Fruit fly (Drosophila melanogaster): Measurements from ENCODE around the gene wake.

wake gene

dm6 chr3R:22626842-22627392 lies 12.7 kb upstream of the wake start (continued):
- no peak for TF ChIP-seq CG11560 (tag; IDR thresholded peaks at IDR 0.05)
- no peak; the same call in 2 of the 3 replicates for TF ChIP-seq otp (GFP tag; IDR thresholded peaks at IDR 0.05)
- no peak for TF ChIP-seq CG3726 (GFP tag; IDR thresholded peaks at IDR 0.05)
- TF ChIP-seq CG6765 (GFP tag; optimal IDR thresholded peaks at IDR 0.05) = peak; percentile 83
- TF ChIP-seq CG3065 (GFP tag; optimal IDR thresholded peaks at IDR 0.05) = no peak
- TF ChIP-seq dmrt99B (tag; optimal IDR thresholded peaks at IDR 0.05) = peak; percentile 47
- peak; percentile 33 for TF ChIP-seq CG12219 (GFP tag; optimal IDR thresholded peaks at IDR 0.05)
- TF ChIP-seq unpg (GFP tag; optimal IDR thresholded peaks at IDR 0.05) = peak; percentile 49
- no peak for TF ChIP-seq CG32532 (GFP tag; IDR thresholded peaks at IDR 0.05)
- peak; percentile 73 for TF ChIP-seq CG7987 (GFP tag; optimal IDR thresholded peaks at IDR 0.05)
- no peak for TF ChIP-seq TFAM (GFP tag; optimal IDR thresholded peaks at IDR 0.05)
- no peak for TF ChIP-seq zen2 (GFP tag; IDR thresholded peaks at IDR 0.05; ENCODE audit: partially characterized antibody)
- TF ChIP-seq klu (GFP tag; IDR thresholded peaks at IDR 0.05) = peak; percentile 40; the same call in 1 of the 2 replicates
- TF ChIP-seq psq (GFP tag; optimal IDR thresholded peaks at IDR 0.05) = peak; percentile 67
- no peak for TF ChIP-seq CG11456 (GFP tag; IDR thresholded peaks at IDR 0.05)
- TF ChIP-seq CG7372 (GFP tag; IDR thresholded peaks at IDR 0.05) = no peak
- peak; percentile 51; the same call in 1 of the 3 replicates for TF ChIP-seq so (GFP tag; IDR thresholded peaks at IDR 0.05)
- TF ChIP-seq CG12104 (GFP tag; optimal IDR thresholded peaks at IDR 0.05) = peak; percentile 52
- TF ChIP-seq Opbp (GFP tag; IDR thresholded peaks at IDR 0.05; ENCODE audit: partially characterized antibody) = no peak
- no peak for TF ChIP-seq CG2129 (GFP tag; IDR thresholded peaks at IDR 0.05; ENCODE audit: partially characterized antibody)
- TF ChIP-seq Sry-β (GFP tag; optimal IDR thresholded peaks at IDR 0.05) = no peak
- 0 out of 2 replicates have a peak, but pooled peaks have one; percentile 31 for TF ChIP-seq wdn (GFP tag; IDR thresholded peaks at IDR 0.05)
- TF ChIP-seq pum (GFP tag; optimal IDR thresholded peaks at IDR 0.05) = no peak
- peak; percentile 39; the same call in 1 of the 2 replicates for TF ChIP-seq CG14014 (GFP tag; IDR thresholded peaks at IDR 0.05)
- TF ChIP-seq Atf-2 (GFP tag; optimal IDR thresholded peaks at IDR 0.05) = no peak
- no peak for TF ChIP-seq mld (GFP tag; IDR thresholded peaks at IDR 0.05; ENCODE audit: partially characterized antibody)
- no peak for TF ChIP-seq jing (GFP tag; optimal IDR thresholded peaks at IDR 0.05)
- no peak for TF ChIP-seq jumu (GFP tag; optimal IDR thresholded peaks at IDR 0.05)
- TF ChIP-seq CG4854 (GFP tag; optimal IDR thresholded peaks at IDR 0.05) = peak; percentile 30
- TF ChIP-seq CG8281 (tag; optimal IDR thresholded peaks at IDR 0.05) = no peak
- TF ChIP-seq CG1024 (GFP tag; IDR thresholded peaks at IDR 0.05) = 0 out of 2 replicates have a peak, but pooled peaks have one; percentile 15
- TF ChIP-seq CoRest (tag; optimal IDR thresholded peaks at IDR 0.05) = peak; percentile 39
- no peak for TF ChIP-seq br (optimal IDR thresholded peaks at IDR 0.05)
- no peak for TF ChIP-seq CG4730 (GFP tag; IDR thresholded peaks at IDR 0.05)
- peak; percentile 66 for TF ChIP-seq Elba2 (GFP tag; optimal IDR thresholded peaks at IDR 0.05)
- no peak for TF ChIP-seq MESR4 (GFP tag; optimal IDR thresholded peaks at IDR 0.05)
- TF ChIP-seq Awh (GFP tag; IDR thresholded peaks at IDR 0.05) = peak; percentile 55; the same call in 1 of the 2 replicates
- no peak for TF ChIP-seq dimm (GFP tag; IDR thresholded peaks at IDR 0.05)
- no peak for TF ChIP-seq CG3847 (GFP tag; IDR thresholded peaks at IDR 0.05)
- TF ChIP-seq z (GFP tag; IDR thresholded peaks at IDR 0.05) = no peak
- TF ChIP-seq usp (GFP tag; optimal IDR thresholded peaks at IDR 0.05) = no peak
- no peak for TF ChIP-seq fru (optimal IDR thresholded peaks at IDR 0.05)
- no peak for TF ChIP-seq CG17612 (GFP tag; IDR thresholded peaks at IDR 0.05)
- no peak for TF ChIP-seq Ets65A (GFP tag)
- TF ChIP-seq dpn (GFP tag; optimal IDR thresholded peaks at IDR 0.05) = no peak
- peak; percentile 82 for TF ChIP-seq CG10543 (GFP tag; optimal IDR thresholded peaks at IDR 0.05)
- TF ChIP-seq insv (GFP tag; optimal IDR thresholded peaks at IDR 0.05) = peak in 1 of 2 experiments; percentile 85
- TF ChIP-seq CG12769 (tag; optimal IDR thresholded peaks at IDR 0.05) = peak; percentile 80
- TF ChIP-seq ase (GFP tag; IDR thresholded peaks at IDR 0.05) = no peak
- TF ChIP-seq CG18619 (GFP tag; optimal IDR thresholded peaks at IDR 0.05) = peak; percentile 55
- TF ChIP-seq dan (GFP tag; IDR thresholded peaks at IDR 0.05) = no peak
- TF ChIP-seq CG34376 (GFP tag; optimal IDR thresholded peaks at IDR 0.05) = peak; percentile 66
